Worm (Caenorhabditis elegans): ENCODE measurements around the gene F07A11.1.

DNA sequence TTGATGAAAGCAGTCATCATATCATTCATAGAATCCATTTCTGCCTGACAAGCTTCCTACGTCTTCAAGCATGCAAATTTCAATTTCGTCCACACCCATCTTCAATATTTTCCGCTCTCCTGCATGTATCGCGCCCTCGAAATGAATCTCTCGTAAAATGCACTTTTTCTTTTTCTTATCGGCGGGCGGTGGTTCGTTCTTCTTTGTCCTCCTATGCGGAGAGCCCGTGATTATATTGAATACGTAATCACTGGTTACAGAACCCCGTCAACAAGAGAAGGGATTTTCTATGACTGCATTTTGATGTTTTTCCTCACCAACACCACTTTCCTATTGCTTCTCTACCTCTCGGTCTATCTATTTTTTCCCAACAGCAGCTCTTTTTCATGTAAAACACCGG lies 44.7 kb upstream of the F07A11.1 start:
- TF ChIP-seq egl-27 (tag; optimal IDR thresholded peaks at IDR 0.05) (no peak), ceh-82 (tag; optimal IDR thresholded peaks at IDR 0.05) (no peak), snu-23 (GFP tag; optimal IDR thresholded peaks at IDR 0.05) (no peak), aha-1 (tag; optimal IDR thresholded peaks at IDR 0.05) (no peak), C34B4.2 (tag; optimal IDR thresholded peaks at IDR 0.05) (no peak)

All from whole organism, L1 larva.